Fruit fly (Drosophila melanogaster) whole organism, embryonic: ENCODE results near the gene Cyp4ac3.

ENCODE experiments used
- C15 ChIP-seq: fragments of 200-800 bp; sonication (Bioruptor generic); IDR thresholded peaks from 3 replicates; pipeline ENCODE4 v1.3.6; 2022; ENCODE audit warnings: missing biosample characterization, missing genetic modification characterization
- CG10209 ChIP-seq: fragments of 200-800 bp; sonication (Bioruptor generic); optimal IDR thresholded peaks from 3 replicates; lab custom pipeline; 2017; ENCODE audit warnings: missing biosample characterization, mild to moderate bottlenecking, missing genetic modification characterization, missing genetic modification reagents
- CG1024 ChIP-seq: fragments of 200-800 bp; sonication (Bioruptor generic); IDR thresholded peaks from 2 replicates; pipeline ENCODE4 v1.3.6; 2022; ENCODE audit warnings: missing biosample characterization, missing genetic modification characterization
- CG10431 ChIP-seq: fragments of 200-800 bp; sonication (Bioruptor generic); optimal IDR thresholded peaks from 3 replicates; lab custom pipeline; 2018; ENCODE audit warnings: missing biosample characterization, mild to moderate bottlenecking, missing genetic modification characterization
- CG12155 ChIP-seq: fragments of 200-800 bp; sonication (Bioruptor generic); optimal IDR thresholded peaks from 3 replicates; lab custom pipeline; 2016; ENCODE audit warnings: missing biosample characterization, missing genetic modification characterization
- CG12219 ChIP-seq: fragments of 200-800 bp; sonication (Bioruptor generic); optimal IDR thresholded peaks from 3 replicates; lab custom pipeline; 2018; ENCODE audit warnings: missing biosample characterization, mild to moderate bottlenecking, missing genetic modification characterization
- CG12391 ChIP-seq: fragments of 200-800 bp; sonication (Bioruptor generic); optimal IDR thresholded peaks from 3 replicates; lab custom pipeline; 2018; ENCODE audit warnings: missing biosample characterization, mild to moderate bottlenecking, missing genetic modification characterization, moderate library complexity
- CG15269 ChIP-seq: fragments of 200-800 bp; sonication (Bioruptor generic); optimal IDR thresholded peaks from 2 replicates; lab custom pipeline; 2018; ENCODE audit warnings: missing biosample characterization, mild to moderate bottlenecking, missing genetic modification characterization, moderate library complexity
- CG16779 ChIP-seq: fragments of 200-800 bp; sonication (Bioruptor generic); IDR thresholded peaks from 2 replicates; pipeline ENCODE4 v1.3.6; 2022; ENCODE audit warnings: missing biosample characterization, missing genetic modification characterization
- CG17829 ChIP-seq: fragments of 200-800 bp; optimal IDR thresholded peaks from 2 replicates; lab custom pipeline; 2019; ENCODE audit warnings: missing biosample characterization, mild to moderate bottlenecking, missing genetic modification characterization, moderate library complexity
- CG1792 ChIP-seq: fragments of 200-800 bp; sonication (Bioruptor generic); optimal IDR thresholded peaks from 2 replicates; lab custom pipeline; 2016; ENCODE audit warnings: missing biosample characterization, missing genetic modification characterization
- CG2116 ChIP-seq: fragments of 200-800 bp; sonication (Bioruptor generic); optimal IDR thresholded peaks from 3 replicates; lab custom pipeline; 2018; ENCODE audit warnings: missing biosample characterization, mild to moderate bottlenecking, missing genetic modification characterization
- CG2129 ChIP-seq: fragments of 200-800 bp; sonication (Bioruptor generic); IDR thresholded peaks from 2 replicates; pipeline ENCODE4 v1.3.6; 2022; ENCODE audit warnings: missing biosample characterization, missing genetic modification characterization; ENCODE audit not compliant: partially characterized antibody
- CG3726 ChIP-seq: fragments of 200-800 bp; sonication (Bioruptor generic); IDR thresholded peaks from 3 replicates; pipeline ENCODE4, ENCODE4 v1.3.6; 2022; ENCODE audit warnings: missing biosample characterization, missing genetic modification characterization
- CG3995 ChIP-seq: fragments of 200-800 bp; sonication (Bioruptor generic); optimal IDR thresholded peaks from 3 replicates; lab custom pipeline; 2016; ENCODE audit warnings: missing biosample characterization, missing genetic modification characterization
- CG6683 ChIP-seq: fragments of 200-800 bp; sonication (Bioruptor generic); optimal IDR thresholded peaks from 2 replicates; lab custom pipeline; 2017; ENCODE audit warnings: missing biosample characterization, mild to moderate bottlenecking, missing genetic modification characterization, missing genetic modification reagents
- CG8388 ChIP-seq: fragments of 200-800 bp; sonication (Bioruptor generic); optimal IDR thresholded peaks from 2 replicates; lab custom pipeline; 2019; ENCODE audit warnings: missing biosample characterization, mild to moderate bottlenecking, missing genetic modification characterization, moderate library complexity
- CG9727 ChIP-seq: fragments of 200-800 bp; sonication (Bioruptor generic); optimal IDR thresholded peaks from 3 replicates; lab custom pipeline; 2017; ENCODE audit warnings: missing biosample characterization, mild to moderate bottlenecking, missing genetic modification characterization
- CG9797 ChIP-seq: fragments of 200-800 bp; sonication (Bioruptor generic); optimal IDR thresholded peaks from 3 replicates; lab custom pipeline; 2018; ENCODE audit warnings: missing biosample characterization, mild to moderate bottlenecking, missing genetic modification characterization
- CG9817 ChIP-seq: fragments of 200-800 bp; sonication (Bioruptor generic); optimal IDR thresholded peaks from 2 replicates; lab custom pipeline; 2018; ENCODE audit warnings: missing biosample characterization, mild to moderate bottlenecking, missing genetic modification characterization, moderate library complexity
- CTCF ChIP-seq: fragments of 200-800 bp; sonication (Bioruptor generic); optimal IDR thresholded peaks from 2 replicates; lab custom pipeline; 2017; ENCODE audit warnings: missing biosample characterization, mild to moderate bottlenecking, missing genetic modification characterization, moderate library complexity
- Chrac-16 ChIP-seq: fragments of 200-800 bp; sonication (Bioruptor generic); optimal IDR thresholded peaks from 3 replicates; lab custom pipeline; 2016; ENCODE audit warnings: missing biosample characterization, missing genetic modification characterization
- CrebB ChIP-seq: fragments of 200-800 bp; sonication (Bioruptor generic); optimal IDR thresholded peaks from 3 replicates; lab custom pipeline; 2018; ENCODE audit warnings: missing biosample characterization, mild to moderate bottlenecking, missing genetic modification characterization
- Fer1 ChIP-seq: fragments of 200-800 bp; sonication (Bioruptor generic); optimal IDR thresholded peaks from 2 replicates; lab custom pipeline; 2017; ENCODE audit warnings: missing biosample characterization, mild to moderate bottlenecking, missing genetic modification characterization
- Fer3 ChIP-seq: fragments of 200-800 bp; sonication (Bioruptor generic); optimal IDR thresholded peaks from 2 replicates; lab custom pipeline; 2018; ENCODE audit warnings: missing biosample characterization, mild to moderate bottlenecking, missing genetic modification characterization, moderate library complexity
- NC2α ChIP-seq: fragments of 200-800 bp; sonication (Bioruptor generic); optimal IDR thresholded peaks from 2 replicates; lab custom pipeline; 2016; ENCODE audit warnings: missing biosample characterization, missing genetic modification characterization
- Rx ChIP-seq: fragments of 200-800 bp; sonication (Bioruptor generic); IDR thresholded peaks from 2 replicates; pipeline ENCODE4 v1.3.6; 2022; ENCODE audit warnings: missing biosample characterization, missing genetic modification characterization
- Scr ChIP-seq: fragments of 200-800 bp; sonication (Bioruptor generic); IDR thresholded peaks from 2 replicates; pipeline ENCODE4 v1.3.6; 2022; ENCODE audit warnings: missing biosample characterization, missing genetic modification characterization; ENCODE audit not compliant: partially characterized antibody
- Sox100B ChIP-seq: fragments of 200-800 bp; sonication (Bioruptor generic); optimal IDR thresholded peaks from 3 replicates; lab custom pipeline; 2018; ENCODE audit warnings: missing biosample characterization, mild to moderate bottlenecking, missing genetic modification characterization
- Usf ChIP-seq: fragments of 200-800 bp; sonication (Bioruptor generic); optimal IDR thresholded peaks from 2 replicates; lab custom pipeline; 2017; ENCODE audit warnings: missing genotype, missing biosample characterization, missing genetic modification characterization
- ab ChIP-seq: fragments of 200-800 bp; sonication (Bioruptor generic); optimal IDR thresholded peaks from 2 replicates; lab custom pipeline; 2016; ENCODE audit warnings: missing biosample characterization, missing genetic modification characterization
- cg ChIP-seq: fragments of 200-800 bp; sonication (Bioruptor generic); optimal IDR thresholded peaks from 3 replicates; lab custom pipeline; 2019; ENCODE audit warnings: missing biosample characterization, mild to moderate bottlenecking, missing genetic modification characterization, moderate library complexity
- disco-r ChIP-seq: fragments of 200-800 bp; sonication (Bioruptor generic); optimal IDR thresholded peaks from 2 replicates; lab custom pipeline; 2016; ENCODE audit warnings: missing biosample characterization, missing genetic modification characterization
- exex ChIP-seq: fragments of 200-800 bp; sonication (Bioruptor generic); optimal IDR thresholded peaks from 4 replicates; lab custom pipeline; 2018; ENCODE audit warnings: missing biosample characterization, mild to moderate bottlenecking, missing genetic modification characterization, moderate library complexity
- fd64A ChIP-seq: fragments of 200-800 bp; sonication (Bioruptor generic); optimal IDR thresholded peaks from 3 replicates; lab custom pipeline; 2018; ENCODE audit warnings: missing biosample characterization, mild to moderate bottlenecking, missing genetic modification characterization
- ftz-f1 ChIP-seq: fragments of 200-800 bp; sonication (Bioruptor generic); optimal IDR thresholded peaks from 2 replicates; lab custom pipeline; 2016; ENCODE audit warnings: missing biosample characterization, missing genetic modification characterization
- gce ChIP-seq: fragments of 200-800 bp; sonication (Bioruptor generic); IDR thresholded peaks from 3 replicates; pipeline ENCODE4 v1.3.6; 2022; ENCODE audit warnings: missing biosample characterization, missing genetic modification characterization
- gro ChIP-seq: fragments of 200-800 bp; sonication (Bioruptor generic); optimal IDR thresholded peaks from 2 replicates; lab custom pipeline; 2016; ENCODE audit warnings: missing biosample characterization, missing genetic modification characterization
- jing ChIP-seq: fragments of 200-800 bp; sonication (Bioruptor generic); optimal IDR thresholded peaks from 2 replicates; lab custom pipeline; 2018; ENCODE audit warnings: missing biosample characterization, mild to moderate bottlenecking, missing genetic modification characterization
- ken ChIP-seq: fragments of 200-800 bp; sonication (Bioruptor generic); IDR thresholded peaks from 3 replicates; pipeline ENCODE4 v1.3.6; 2022; ENCODE audit warnings: missing biosample characterization, missing genetic modification characterization
- kni ChIP-seq: fragments of 200-800 bp; sonication (Bioruptor generic); optimal IDR thresholded peaks from 3 replicates; lab custom pipeline; 2017; ENCODE audit warnings: mild to moderate bottlenecking, missing biosample characterization, missing genetic modification reagents, missing genetic modification characterization
- luna ChIP-seq: fragments of 200-800 bp; sonication (Bioruptor generic); optimal IDR thresholded peaks from 2 replicates; lab custom pipeline; 2016; ENCODE audit warnings: missing biosample characterization, missing genetic modification characterization
- nerfin-1 ChIP-seq: fragments of 200-800 bp; sonication (Bioruptor generic); optimal IDR thresholded peaks from 3 replicates; lab custom pipeline; 2019; ENCODE audit warnings: missing biosample characterization, mild to moderate bottlenecking, missing genetic modification characterization, moderate library complexity
- nerfin-2 ChIP-seq: fragments of 200-800 bp; sonication (Bioruptor generic); IDR thresholded peaks from 2 replicates; pipeline ENCODE4 v1.3.6; 2022; ENCODE audit warnings: missing biosample characterization, missing genetic modification characterization; ENCODE audit not compliant: partially characterized antibody
- p53 ChIP-seq: fragments of 200-800 bp; sonication (Bioruptor generic); optimal IDR thresholded peaks from 2 replicates; lab custom pipeline; 2016; ENCODE audit warnings: missing biosample characterization, missing genetic modification characterization
- sd ChIP-seq: fragments of 200-800 bp; sonication (Bioruptor generic); optimal IDR thresholded peaks from 3 replicates; lab custom pipeline; 2018; ENCODE audit warnings: missing biosample characterization, mild to moderate bottlenecking, missing genetic modification characterization, moderate library complexity
- sens-2 ChIP-seq: fragments of 200-800 bp; sonication (Bioruptor generic); IDR thresholded peaks from 2 replicates; pipeline ENCODE4 v1.3.6; 2022; ENCODE audit warnings: missing biosample characterization, missing genetic modification characterization
- sim ChIP-seq: fragments of 200-800 bp; sonication (Bioruptor generic); IDR thresholded peaks from 2 replicates; pipeline ENCODE4 v1.3.6; 2022; ENCODE audit warnings: missing biosample characterization, missing genetic modification characterization
- sisA ChIP-seq: fragments of 200-800 bp; sonication (Bioruptor generic); IDR thresholded peaks from 2 replicates; pipeline ENCODE4 v1.3.6; 2022; ENCODE audit warnings: missing biosample characterization, missing genetic modification characterization
- unc-4 ChIP-seq: fragments of 200-800 bp; sonication (Bioruptor generic); IDR thresholded peaks from 2 replicates; pipeline ENCODE4 v1.3.6; 2022; ENCODE audit warnings: missing biosample characterization, missing genetic modification characterization; ENCODE audit not compliant: partially characterized antibody

The Cyp4ac3 gene

dm6 chr2L:5261223-5261984, 6.9 kb upstream of the Cyp4ac3 start (continued):
- TF ChIP-seq Fer3 (peak; percentile 13), CG1792 (GFP tag; lab: Kevin White, UChicago) (no peak), CrebB (tag; lab: Kevin White, UChicago) (no peak), Rx (no peak), Fer1 (GFP tag; lab: Kevin White, UChicago) (no peak), CG2116 (GFP tag; lab: Kevin White, UChicago) (no peak), NC2α (no peak), CG12155 (GFP tag; lab: Kevin White, UChicago) (peak; percentile 15), CG10209 (GFP tag; lab: Kevin White, UChicago) (peak; percentile 46), unc-4 (no peak), luna (GFP tag; lab: Kevin White, UChicago) (no peak), kni (GFP tag; lab: Kevin White, UChicago) (no peak), CG10431 (no peak), ftz-f1 (no peak), CTCF (GFP tag; lab: Kevin White, UChicago) (no peak), CG9817 (tag; lab: Kevin White, UChicago) (no peak), Usf (GFP tag; lab: Kevin White, UChicago) (no peak), nerfin-2 (GFP tag; lab: Robert Waterston, UW) (no peak), CG8388 (GFP tag; lab: Kevin White, UChicago) (peak; percentile 9), gro (no peak), fd64A (GFP tag; lab: Kevin White, UChicago) (no peak), sisA (GFP tag; lab: Robert Waterston, UW) (no peak), CG3995 (GFP tag; lab: Kevin White, UChicago) (no peak), sd (tag; lab: Kevin White, UChicago) (no peak), CG12219 (peak; percentile 49), CG9727 (GFP tag; lab: Kevin White, UChicago) (peak; percentile 44), CG15269 (tag; lab: Kevin White, UChicago) (peak; percentile 2), CG9797 (GFP tag; lab: Kevin White, UChicago) (no peak), sim (GFP tag; lab: Robert Waterston, UW) (no peak), CG17829 (peak; percentile 30), Chrac-16 (no peak), sens-2 (no peak), CG16779 (no peak), jing (GFP tag; lab: Kevin White, UChicago) (no peak), p53 (no peak), Scr (GFP tag; lab: Robert Waterston, UW) (no peak), gce (no peak), CG6683 (GFP tag; lab: Kevin White, UChicago) (no peak), exex (tag; lab: Kevin White, UChicago) (no peak), cg (GFP tag; lab: Kevin White, UChicago) (no peak), C15 (no peak), CG3726 (GFP tag; lab: Robert Waterston, UW) (no peak), CG2129 (no peak), CG12391 (tag; lab: Kevin White, UChicago) (peak; percentile 18), nerfin-1 (tag; lab: Kevin White, UChicago) (no peak), ken (peak; percentile 31; the same call in 1 of the 3 replicates), CG1024 (no peak), disco-r (GFP tag; lab: Kevin White, UChicago) (no peak), ab (GFP tag; lab: Kevin White, UChicago) (no peak), Sox100B (GFP tag; lab: Kevin White, UChicago) (no peak)
